Fruit fly (Drosophila melanogaster) whole organism, embryonic: ENCODE results near the gene CG11811.
A peak's percentile ranks its signal among the peaks of the same experiment; 100 is the strongest.

Experiments
- ATbp ChIP-seq: fragments of 200-800 bp; sonication (Bioruptor generic); optimal IDR thresholded peaks from 2 replicates; lab custom pipeline; 2017; ENCODE audit warnings: missing biosample characterization, mild to moderate bottlenecking, missing genetic modification characterization, missing genetic modification reagents
- CG10654 ChIP-seq: fragments of 200-800 bp; sonication (Bioruptor generic); optimal IDR thresholded peaks from 2 replicates; lab custom pipeline; 2016; ENCODE audit warnings: missing biosample characterization, missing genetic modification characterization
- CG11695 ChIP-seq: fragments of 200-800 bp; sonication (Bioruptor generic); IDR thresholded peaks from 3 replicates; pipeline ENCODE4 v1.3.6; 2022; ENCODE audit warnings: missing biosample characterization, missing genetic modification characterization
- CG12104 ChIP-seq: fragments of 200-800 bp; sonication (Bioruptor generic); optimal IDR thresholded peaks from 3 replicates; lab custom pipeline; 2016; ENCODE audit warnings: missing biosample characterization, missing genetic modification characterization
- CG14710 ChIP-seq: fragments of 200-800 bp; sonication (Bioruptor generic); optimal IDR thresholded peaks from 3 replicates; lab custom pipeline; 2019; ENCODE audit warnings: missing biosample characterization, mild to moderate bottlenecking, missing genetic modification characterization, moderate library complexity
- CG15011 ChIP-seq: fragments of 200-800 bp; sonication (Bioruptor generic); optimal IDR thresholded peaks from 3 replicates; lab custom pipeline; 2018; ENCODE audit warnings: missing biosample characterization, mild to moderate bottlenecking, missing genetic modification characterization
- CG15601 ChIP-seq: fragments of 200-800 bp; sonication (Bioruptor generic); optimal IDR thresholded peaks from 3 replicates; lab custom pipeline; 2019; ENCODE audit warnings: missing biosample characterization, mild to moderate bottlenecking, missing genetic modification characterization, moderate library complexity
- CG17802 ChIP-seq: fragments of 200-800 bp; sonication (Bioruptor generic); optimal IDR thresholded peaks from 2 replicates; lab custom pipeline; 2018; ENCODE audit warnings: missing biosample characterization, mild to moderate bottlenecking, missing genetic modification characterization, moderate library complexity
- CG2712 ChIP-seq: fragments of 200-800 bp; optimal IDR thresholded peaks from 3 replicates; lab custom pipeline; 2019; ENCODE audit warnings: missing biosample characterization, mild to moderate bottlenecking, missing genetic modification characterization, moderate library complexity
- CG30403 ChIP-seq: fragments of 200-800 bp; sonication (Bioruptor generic); optimal IDR thresholded peaks from 3 replicates; lab custom pipeline; 2016; ENCODE audit warnings: missing biosample characterization, missing genetic modification characterization
- CG31365 ChIP-seq: fragments of 200-800 bp; sonication (Bioruptor generic); optimal IDR thresholded peaks from 2 replicates; lab custom pipeline; 2018; ENCODE audit warnings: missing biosample characterization, mild to moderate bottlenecking, missing genetic modification characterization
- CG32532 ChIP-seq: fragments of 200-800 bp; sonication (Bioruptor generic); IDR thresholded peaks from 2 replicates; pipeline ENCODE4 v1.3.6; 2022; ENCODE audit warnings: missing biosample characterization, missing genetic modification characterization
- CG4404 ChIP-seq: fragments of 200-800 bp; sonication (Bioruptor generic); IDR thresholded peaks from 2 replicates; pipeline ENCODE4 v1.3.6; 2022; ENCODE audit warnings: missing biosample characterization, missing genetic modification characterization
- CG4820 ChIP-seq: fragments of 200-800 bp; sonication (Bioruptor generic); optimal IDR thresholded peaks from 3 replicates; lab custom pipeline; 2016; ENCODE audit warnings: missing biosample characterization, missing genetic modification characterization
- CG6813 ChIP-seq: fragments of 200-800 bp; sonication (Bioruptor generic); optimal IDR thresholded peaks from 2 replicates; lab custom pipeline; 2017; ENCODE audit warnings: missing biosample characterization, missing genetic modification characterization, mild to moderate bottlenecking, moderate library complexity, missing genetic modification reagents
- CG7271 ChIP-seq: fragments of 200-800 bp; sonication (Bioruptor generic); optimal IDR thresholded peaks from 2 replicates; lab custom pipeline; 2018; ENCODE audit warnings: missing biosample characterization, mild to moderate bottlenecking, missing genetic modification characterization, moderate library complexity
- CG7357 ChIP-seq: fragments of 200-800 bp; sonication (Bioruptor generic); IDR thresholded peaks from 3 replicates; pipeline ENCODE4 v1.3.6; 2022; ENCODE audit warnings: missing biosample characterization, missing genetic modification characterization
- CG7963 ChIP-seq: fragments of 200-800 bp; sonication (Bioruptor generic); IDR thresholded peaks from 3 replicates; pipeline ENCODE4 v1.3.6; 2022; ENCODE audit warnings: missing biosample characterization, missing genetic modification characterization; ENCODE audit not compliant: partially characterized antibody
- CG8765 ChIP-seq: fragments of 200-800 bp; sonication (Bioruptor generic); IDR thresholded peaks from 2 replicates; pipeline ENCODE4 v1.3.6; 2022; ENCODE audit warnings: missing biosample characterization, missing genetic modification characterization
- CG9876 ChIP-seq: fragments of 200-800 bp; sonication (Bioruptor generic); optimal IDR thresholded peaks from 2 replicates; lab custom pipeline; 2016; ENCODE audit warnings: missing biosample characterization, missing genetic modification characterization
- Dad ChIP-seq: fragments of 200-800 bp; sonication (Bioruptor generic); optimal IDR thresholded peaks from 3 replicates; lab custom pipeline; 2016; ENCODE audit warnings: missing biosample characterization, missing genetic modification characterization
- E2f2 ChIP-seq: fragments of 200-800 bp; sonication (Bioruptor generic); IDR thresholded peaks from 2 replicates; pipeline ENCODE4 v1.3.6; 2022; ENCODE audit warnings: missing biosample characterization, missing genetic modification characterization
- H2.0 ChIP-seq: fragments of 200-800 bp; sonication (Bioruptor generic); IDR thresholded peaks from 2 replicates; pipeline ENCODE4 v1.3.6; 2022; ENCODE audit warnings: missing biosample characterization, missing genetic modification characterization
- Hr51 ChIP-seq, 2 experiments: fragments of 200-800 bp; sonication (Bioruptor generic); optimal IDR thresholded peaks; 2 replicates in 1 of 2; 3 replicates in 1 of 2; lab custom pipeline; 2016 to 2018; ENCODE audit warnings: missing biosample characterization in 2 of 2, missing genetic modification characterization in 2 of 2, mild to moderate bottlenecking in 1 of 2, moderate library complexity in 1 of 2
- Hr78 ChIP-seq, 2 experiments: fragments of 200-800 bp in 1 of 2; fragments of >200 bp in 1 of 2; sonication (Bioruptor generic) in 1 of 2; optimal IDR thresholded peaks; 2 replicates each; lab custom pipeline; 2017 to 2019; ENCODE audit warnings: missing biosample characterization in 2 of 2, missing genetic modification characterization in 2 of 2, mild to moderate bottlenecking in 1 of 2, moderate library complexity in 1 of 2
- Lhr ChIP-seq: fragments of 200-800 bp; sonication (Bioruptor generic); optimal IDR thresholded peaks from 3 replicates; lab custom pipeline; 2017; ENCODE audit warnings: mild to moderate bottlenecking, missing biosample characterization, missing genetic modification reagents, missing genetic modification characterization
- NC2β ChIP-seq: fragments of 200-800 bp; sonication (Bioruptor generic); optimal IDR thresholded peaks from 2 replicates; lab custom pipeline; 2016; ENCODE audit warnings: missing biosample characterization, missing genetic modification characterization
- NfI ChIP-seq: fragments of 200-800 bp; sonication (Bioruptor generic); optimal IDR thresholded peaks from 3 replicates; lab custom pipeline; 2018; ENCODE audit warnings: missing biosample characterization, mild to moderate bottlenecking, missing genetic modification characterization, moderate library complexity
- Sry-β ChIP-seq: fragments of 200-800 bp; sonication (Bioruptor generic); optimal IDR thresholded peaks from 2 replicates; lab custom pipeline; 2018; ENCODE audit warnings: missing biosample characterization, mild to moderate bottlenecking, missing genetic modification characterization, moderate library complexity
- ash1 ChIP-seq: fragments of 200-800 bp; sonication (Bioruptor generic); optimal IDR thresholded peaks from 2 replicates; lab custom pipeline; 2018; ENCODE audit warnings: missing biosample characterization, mild to moderate bottlenecking, missing genetic modification characterization
- br ChIP-seq: fragments of >200 bp; optimal IDR thresholded peaks from 2 replicates; lab custom pipeline; 2017
- chif ChIP-seq, 2 experiments: fragments of 200-800 bp; sonication (Bioruptor generic); optimal IDR thresholded peaks; 3 replicates each; lab custom pipeline; 2016; ENCODE audit warnings: missing biosample characterization in 2 of 2, missing genetic modification characterization in 2 of 2
- chinmo ChIP-seq: fragments of 200-800 bp; sonication (Bioruptor generic); IDR thresholded peaks from 4 replicates; pipeline ENCODE4 v1.3.6; 2022; ENCODE audit warnings: missing biosample characterization, missing genetic modification characterization; ENCODE audit not compliant: partially characterized antibody
- croc ChIP-seq: fragments of 200-800 bp; sonication (Bioruptor generic); conservative IDR thresholded peaks from 3 replicates; pipeline ENCODE4 v1.3.6; 2022; ENCODE audit warnings: missing biosample characterization, missing genetic modification characterization
- hb ChIP-seq: fragments of 200-800 bp; sonication (Bioruptor generic); IDR thresholded peaks from 3 replicates; pipeline ENCODE4 v1.3.6; 2022; ENCODE audit warnings: missing biosample characterization, missing genetic modification characterization; ENCODE audit not compliant: partially characterized antibody
- hkb ChIP-seq, 2 experiments: fragments of 200-800 bp in 1 of 2; fragments of >200 bp in 1 of 2; sonication (Bioruptor generic) in 1 of 2; IDR thresholded peaks in 1 of 2; optimal IDR thresholded peaks in 1 of 2; 2 replicates each; pipeline versions ENCODE4 v1.3.6 to Lab custom; 2017 to 2022; ENCODE audit warnings: missing biosample characterization in 1 of 2, missing genetic modification characterization in 1 of 2
- kay ChIP-seq: fragments of 200-800 bp; sonication (Bioruptor generic); optimal IDR thresholded peaks from 2 replicates; lab custom pipeline; 2016; ENCODE audit warnings: missing biosample characterization, missing genetic modification characterization
- lbe ChIP-seq: fragments of 200-800 bp; sonication (Bioruptor generic); optimal IDR thresholded peaks from 2 replicates; lab custom pipeline; 2016; ENCODE audit warnings: missing biosample characterization, mild to moderate bottlenecking, missing genetic modification characterization
- nau ChIP-seq: fragments of 200-800 bp; sonication (Bioruptor generic); optimal IDR thresholded peaks from 3 replicates; lab custom pipeline; 2017; ENCODE audit warnings: missing biosample characterization, mild to moderate bottlenecking, missing genetic modification characterization, missing genetic modification reagents
- oc ChIP-seq: fragments of 200-800 bp; sonication (Bioruptor generic); optimal IDR thresholded peaks from 2 replicates; lab custom pipeline; 2018; ENCODE audit warnings: missing biosample characterization, mild to moderate bottlenecking, missing genetic modification characterization, moderate library complexity
- otp ChIP-seq: fragments of 200-800 bp; sonication (Bioruptor generic); IDR thresholded peaks from 3 replicates; pipeline ENCODE4, ENCODE4 v1.3.6; 2022; ENCODE audit warnings: missing biosample characterization, missing genetic modification characterization
- sima ChIP-seq: fragments of 200-800 bp; sonication (Bioruptor generic); optimal IDR thresholded peaks from 2 replicates; lab custom pipeline; 2016; ENCODE audit warnings: missing biosample characterization, missing genetic modification characterization
- slp2 ChIP-seq: fragments of 200-800 bp; sonication (Bioruptor generic); optimal IDR thresholded peaks from 2 replicates; lab custom pipeline; 2016; ENCODE audit warnings: missing biosample characterization, missing genetic modification characterization
- sr ChIP-seq: fragments of 200-800 bp; sonication (Bioruptor generic); IDR thresholded peaks from 3 replicates; pipeline ENCODE4 v1.3.6; 2022; ENCODE audit warnings: missing biosample characterization, missing genetic modification characterization
- toy ChIP-seq: fragments of 200-800 bp; sonication (Bioruptor generic); IDR thresholded peaks from 2 replicates; pipeline ENCODE4 v1.3.6; 2022; ENCODE audit warnings: missing biosample characterization, missing genetic modification characterization
- unpg ChIP-seq: fragments of 200-800 bp; sonication (Bioruptor generic); optimal IDR thresholded peaks from 3 replicates; lab custom pipeline; 2018; ENCODE audit warnings: missing biosample characterization, mild to moderate bottlenecking, missing genetic modification characterization, moderate library complexity
- vvl ChIP-seq: fragments of 200-800 bp; sonication (Bioruptor generic); IDR thresholded peaks from 2 replicates; pipeline ENCODE4 v1.3.6; 2022; ENCODE audit warnings: missing biosample characterization, missing genetic modification characterization
- wor ChIP-seq: fragments of 200-800 bp; sonication (Bioruptor generic); IDR thresholded peaks from 2 replicates; pipeline ENCODE4 v1.3.6; 2022; ENCODE audit warnings: missing biosample characterization, missing genetic modification characterization
- zfh2 ChIP-seq: fragments of 200-800 bp; sonication (Bioruptor generic); optimal IDR thresholded peaks from 2 replicates; lab custom pipeline; 2016; ENCODE audit warnings: missing biosample characterization, missing genetic modification characterization

CG11811 gene

dm6 chr3L:10683899-10684340 is 6.9 kb upstream of the CG11811 start (continued):
- TF ChIP-seq CG11695 (GFP tag; lab: Robert Waterston, UW), result peak; percentile 79
- peak; percentile 62; the same call in 1 of the 3 replicates for TF ChIP-seq CG7357 (GFP tag; lab: Robert Waterston, UW)
- peak; percentile 61 for TF ChIP-seq wor (GFP tag; lab: Robert Waterston, UW)
- no peak for TF ChIP-seq CG8765 (GFP tag; lab: Robert Waterston, UW)
- peak; percentile 62 for TF ChIP-seq CG12104 (GFP tag; lab: Kevin White, UChicago)
- no peak for TF ChIP-seq oc (tag; lab: Kevin White, UChicago)
- peak; percentile 62 for TF ChIP-seq unpg (GFP tag; lab: Kevin White, UChicago)
- peak; percentile 58 for TF ChIP-seq CG17802 (tag; lab: Kevin White, UChicago)
- no peak for TF ChIP-seq toy (GFP tag; lab: Robert Waterston, UW)
- TF ChIP-seq nau (GFP tag; lab: Kevin White, UChicago), result peak; percentile 63
- no peak for TF ChIP-seq sr (GFP tag; lab: Robert Waterston, UW)
- no peak for TF ChIP-seq lbe (GFP tag; lab: Kevin White, UChicago)
- peak; percentile 70 for TF ChIP-seq ATbp (GFP tag; lab: Kevin White, UChicago)
- TF ChIP-seq zfh2, result peak; percentile 55
- no peak for TF ChIP-seq sima (GFP tag; lab: Kevin White, UChicago)
- peak; percentile 43 for TF ChIP-seq CG14710 (tag; lab: Kevin White, UChicago)
- TF ChIP-seq chinmo (GFP tag; lab: Robert Waterston, UW), result no peak
- TF ChIP-seq Hr51 (GFP tag; optimal IDR thresholded peaks at IDR 0.05; lab: Kevin White, UChicago), result peak in 1 of 2 experiments; percentile 67
- peak; percentile 63 for TF ChIP-seq CG15011 (GFP tag; lab: Kevin White, UChicago)
- TF ChIP-seq Sry-β (GFP tag; lab: Kevin White, UChicago), result no peak
- TF ChIP-seq CG4404 (GFP tag; lab: Robert Waterston, UW), result 0 out of 2 replicates have a peak, but pooled peaks have one; percentile 9
- peak; percentile 85 for TF ChIP-seq CG30403 (GFP tag; lab: Kevin White, UChicago)
- TF ChIP-seq Lhr (GFP tag; lab: Kevin White, UChicago), result no peak
- peak; percentile 22 for TF ChIP-seq NC2β (GFP tag; lab: Kevin White, UChicago)
- peak; percentile 49; the same call in 1 of the 2 replicates for TF ChIP-seq E2f2 (GFP tag; lab: Robert Waterston, UW)
- no peak for TF ChIP-seq CG6813 (GFP tag; lab: Kevin White, UChicago)
- TF ChIP-seq CG7963 (GFP tag; lab: Robert Waterston, UW), result no peak
- no peak for TF ChIP-seq kay (GFP tag; lab: Kevin White, UChicago)
- TF ChIP-seq CG7271 (tag; lab: Kevin White, UChicago), result no peak
- TF ChIP-seq croc (GFP tag; lab: Robert Waterston, UW), result peak; percentile 43; the same call in 1 of the 3 replicates
- no peak for TF ChIP-seq hb (GFP tag; lab: Robert Waterston, UW)
- peak; percentile 64 for TF ChIP-seq CG4820
- TF ChIP-seq otp (GFP tag; lab: Robert Waterston, UW), result peak; percentile 60; the same call in 1 of the 3 replicates
- TF ChIP-seq ash1 (GFP tag; lab: Kevin White, UChicago), result peak; percentile 8
- peak; percentile 78 for TF ChIP-seq CG32532 (GFP tag; lab: Robert Waterston, UW)
- TF ChIP-seq hkb (optimal IDR thresholded peaks at IDR 0.05; lab: Kevin White, UChicago), result no peak
- peak; percentile 75 for TF ChIP-seq hkb (GFP tag; IDR thresholded peaks at IDR 0.05; lab: Robert Waterston, UW)
- peak; percentile 63 for TF ChIP-seq CG2712 (tag; lab: Kevin White, UChicago)
- TF ChIP-seq vvl (GFP tag; lab: Robert Waterston, UW), result peak; percentile 58; the same call in 1 of the 2 replicates
- peak; percentile 15 for TF ChIP-seq CG15601 (tag; lab: Kevin White, UChicago)
- TF ChIP-seq CG9876, result peak; percentile 43
- peak; percentile 21; the same call in 1 of the 2 replicates for TF ChIP-seq H2.0 (GFP tag; lab: Robert Waterston, UW)
- peak; percentile 60 for TF ChIP-seq slp2 (GFP tag; lab: Kevin White, UChicago)
- TF ChIP-seq Hr78 (GFP tag; optimal IDR thresholded peaks at IDR 0.05; lab: Kevin White, UChicago), result peak in 1 of 2 experiments; percentile 19
- no peak for TF ChIP-seq CG31365
- TF ChIP-seq Dad (GFP tag; lab: Kevin White, UChicago), result peak; percentile 14
- TF ChIP-seq CG10654 (GFP tag; lab: Kevin White, UChicago), result peak; percentile 61
- TF ChIP-seq chif (GFP tag; optimal IDR thresholded peaks at IDR 0.05; lab: Kevin White, UChicago), result peak; percentile 29 to 39
- peak; percentile 46 for TF ChIP-seq NfI
- no peak for TF ChIP-seq br (lab: Kevin White, UChicago)
